Fruit fly (Drosophila melanogaster) whole organism, adult: ENCODE measurements around the gene CG42827.
A peak's percentile ranks its signal among the peaks of the same experiment; 100 is the strongest.

Source experiments
- CG33017 ChIP-seq: fragments of 200-800 bp; sonication (Bioruptor generic); optimal IDR thresholded peaks from 2 replicates; lab custom pipeline; 2018; ENCODE audit warnings: missing biosample characterization, mild to moderate bottlenecking, missing genetic modification characterization, moderate library complexity
- CG7101 ChIP-seq: fragments of 200-800 bp; sonication (Bioruptor generic); optimal IDR thresholded peaks from 2 replicates; lab custom pipeline; 2018; ENCODE audit warnings: missing biosample characterization, mild to moderate bottlenecking, missing genetic modification characterization, moderate library complexity
- cic ChIP-seq: fragments of 200-800 bp; sonication (Bioruptor generic); optimal IDR thresholded peaks from 2 replicates; lab custom pipeline; 2017; ENCODE audit warnings: missing biosample characterization, mild to moderate bottlenecking, missing genetic modification characterization, moderate library complexity
- kay ChIP-seq: fragments of 200-800 bp; sonication (Bioruptor generic); peaks from one replicate; lab custom pipeline; 2016; ENCODE audit warnings: missing biosample characterization, missing genetic modification characterization, borderline replicate concordance
- tj ChIP-seq: fragments of 200-800 bp; sonication (Bioruptor generic); optimal IDR thresholded peaks from 3 replicates; lab custom pipeline; 2017; ENCODE audit warnings: missing biosample characterization, mild to moderate bottlenecking, missing genetic modification characterization, moderate library complexity

dm6 chr3R:23355829-23356738 lies 16.6 kb upstream of the CG42827 start, which contains the start of the genes ATPsynCF6 and Sec13:
- TF ChIP-seq CG7101 (tag; lab: Kevin White, UChicago) (peak; percentile 29), tj (peak; percentile 14), CG33017 (tag; lab: Kevin White, UChicago) (peak; percentile 12), kay (GFP tag; lab: Kevin White, UChicago) (no peak), cic (GFP tag; lab: Kevin White, UChicago) (no peak)
